Worm (Caenorhabditis elegans) whole organism, midembryonic: Measurements from ENCODE around the gene T05A8.7.
A peak's percentile ranks its signal among the peaks of the same experiment; 100 is the strongest.

Experiments used
- T22C8.4 ChIP-seq: fragments of 200-800 bp; sonication (Bioruptor generic); IDR thresholded peaks from 2 replicates; pipeline ENCODE4 v1.3.6; 2022; ENCODE audit warnings: missing genetic modification characterization, missing compliant biosample characterization
- cog-1 ChIP-seq: sonication (generic microtip); optimal IDR thresholded peaks from 2 replicates; lab custom pipeline; 2016; ENCODE audit warnings: missing genetic modification characterization, missing compliant biosample characterization
- flt-1 ChIP-seq: fragments of 200-800 bp; sonication (Bioruptor generic); IDR thresholded peaks from 2 replicates; pipeline ENCODE4 v1.3.6; 2022; ENCODE audit warnings: missing genetic modification characterization, missing compliant biosample characterization
- klf-2 ChIP-seq: fragments of 200-800 bp; sonication (Bioruptor generic); conservative IDR thresholded peaks from 2 replicates; pipeline ENCODE4 v1.3.6; 2022; ENCODE audit warnings: missing genetic modification reagents, missing genetic modification characterization, missing compliant biosample characterization
- med-1 ChIP-seq: sonication (generic microtip); optimal IDR thresholded peaks from 2 replicates; lab custom pipeline; 2017; ENCODE audit warnings: missing genetic modification characterization, mild to moderate bottlenecking, missing compliant biosample characterization, antibody characterized with exemption, missing genetic modification reagents; ENCODE audit not compliant: insufficient read depth
- ref-1 ChIP-seq: fragments of 200-800 bp; sonication (Bioruptor generic); conservative IDR thresholded peaks from 2 replicates; pipeline ENCODE4 v1.3.6; 2022; ENCODE audit warnings: missing genetic modification reagents, missing genetic modification characterization, missing compliant biosample characterization
- tab-1 ChIP-seq: fragments of 200-800 bp; sonication (Bioruptor generic); IDR thresholded peaks from 2 replicates; pipeline ENCODE4 v1.3.6; 2022; ENCODE audit warnings: missing genetic modification characterization, missing compliant biosample characterization
- ztf-23 ChIP-seq: fragments of 200-800 bp; sonication (Bioruptor generic); IDR thresholded peaks from 2 replicates; pipeline ENCODE4 v1.3.6; 2022; ENCODE audit warnings: missing genetic modification reagents, missing genetic modification characterization, missing compliant biosample characterization
- ztf-29 ChIP-seq: fragments of 200-800 bp; sonication (Bioruptor generic); IDR thresholded peaks from 2 replicates; pipeline ENCODE4 v1.3.6; 2022; ENCODE audit warnings: missing genetic modification reagents, missing genetic modification characterization, missing compliant biosample characterization

The T05A8.7 gene

DNA sequence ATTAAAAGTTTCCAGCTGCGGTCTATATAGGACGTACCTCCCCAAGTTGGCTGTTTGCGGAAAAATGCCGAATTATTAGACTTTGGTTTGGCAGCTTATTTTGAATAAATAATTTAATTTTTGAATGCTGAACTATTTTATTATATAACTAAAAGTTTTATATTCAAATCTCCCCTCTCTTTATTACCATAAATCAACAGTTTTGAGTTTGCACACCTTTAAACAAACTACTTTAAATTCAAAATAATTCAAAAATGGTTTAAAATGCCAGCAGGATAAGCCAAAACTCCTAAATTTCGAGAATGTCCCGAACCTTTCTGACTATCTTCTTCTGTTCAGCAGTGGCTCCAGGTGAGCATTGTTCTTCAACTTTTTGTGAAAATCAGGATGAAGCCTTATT is 37.1 kb upstream of the T05A8.7 start, which contains the start of gene F08D12.3:
F08D12.3 (plus strand) TSS at position 301 of the 400 bp plus-strand sequence.
- no peak for TF ChIP-seq T22C8.4 (GFP tag; lab: Robert Waterston, UW)
- no peak for TF ChIP-seq ref-1 (GFP tag; lab: Robert Waterston, UW)
- no peak for TF ChIP-seq ztf-29
- no peak for TF ChIP-seq cog-1 (tag; lab: Kevin White, UChicago)
- no peak for TF ChIP-seq med-1 (GFP tag; lab: Kevin White, UChicago)
- TF ChIP-seq ztf-23 (GFP tag; lab: Robert Waterston, UW), result no peak
- TF ChIP-seq flt-1, result no peak
- TF ChIP-seq klf-2, result no peak
- no peak for TF ChIP-seq tab-1 (GFP tag; lab: Robert Waterston, UW)

DNA sequence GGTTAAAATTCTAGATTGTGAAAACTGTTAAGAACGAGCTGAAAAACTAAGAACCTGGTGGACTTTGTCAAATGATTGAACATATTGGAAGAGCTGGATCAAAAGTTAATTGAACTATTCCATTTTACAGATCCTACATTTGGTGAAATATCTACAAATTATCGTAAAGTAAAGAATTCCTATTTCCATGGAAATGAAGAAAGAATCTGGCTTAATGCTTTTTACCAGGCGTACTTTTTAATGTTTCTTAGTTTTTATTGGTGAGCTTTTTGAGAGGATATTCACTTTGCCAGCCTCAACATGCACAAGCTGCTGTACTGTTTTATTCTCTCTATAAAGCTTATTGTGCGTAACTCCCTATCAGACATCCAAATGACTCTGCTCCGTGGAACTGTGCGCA is 35.7 kb upstream of the T05A8.7 start, which contains the start of gene F08D12.4:
F08D12.4 (plus strand) TSS at position 301 of the 400 bp plus-strand sequence.
- TF ChIP-seq med-1 (GFP tag; lab: Kevin White, UChicago) (no peak), cog-1 (tag; lab: Kevin White, UChicago) (no peak), klf-2 (no peak)

DNA sequence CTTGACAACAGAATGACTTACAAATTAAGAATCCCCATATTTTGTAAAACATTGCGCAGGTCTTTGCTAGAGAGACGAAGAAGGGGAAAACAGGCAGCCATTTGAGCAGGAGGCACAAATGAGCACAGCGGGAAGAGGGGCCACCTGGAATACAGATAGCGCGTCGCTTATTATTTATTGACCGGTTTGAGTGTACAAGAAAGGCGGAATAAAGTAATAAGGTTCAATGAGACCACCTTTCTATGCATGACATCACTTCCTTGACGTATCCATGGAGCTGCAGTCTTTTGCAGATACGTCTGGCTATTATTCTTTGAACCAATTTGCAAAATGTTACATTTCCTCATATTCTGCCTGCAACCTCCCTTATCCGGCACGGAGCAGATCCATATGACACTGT is 32.8 kb upstream of the T05A8.7 start, which contains the start of gene fbxb-111:
fbxb-111 (minus strand) TSS at position 101 of the 400 bp plus-strand sequence.
- TF ChIP-seq ref-1 (GFP tag; lab: Robert Waterston, UW) (no peak), med-1 (GFP tag; lab: Kevin White, UChicago) (no peak), cog-1 (tag; lab: Kevin White, UChicago) (no peak), klf-2 (no peak), T22C8.4 (GFP tag; lab: Robert Waterston, UW) (no peak), ztf-23 (GFP tag; lab: Robert Waterston, UW) (no peak), tab-1 (GFP tag; lab: Robert Waterston, UW) (no peak), flt-1 (no peak), ztf-29 (no peak)

DNA sequence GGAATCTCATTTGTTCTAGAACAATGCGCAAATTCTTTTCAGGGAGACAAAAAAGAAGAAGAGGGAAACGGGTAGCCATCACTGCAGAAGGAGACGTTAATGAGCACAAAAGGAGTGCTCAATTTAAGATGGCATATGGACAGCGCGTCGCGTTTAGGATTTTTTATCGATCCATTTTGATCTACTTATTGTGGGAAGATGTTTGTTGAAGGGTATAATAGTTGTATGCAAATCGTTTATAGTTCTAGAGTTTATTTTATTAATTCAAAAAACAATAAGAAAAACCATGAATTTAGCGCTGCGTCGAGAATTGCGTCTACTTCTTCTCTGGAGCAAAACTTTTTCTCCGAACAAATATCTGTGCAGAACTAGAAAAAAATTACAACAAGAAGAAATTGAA is 31.4 kb upstream of the T05A8.7 start, which contains the start of gene sdz-9:
sdz-9 (minus strand) TSS at position 101 of the 400 bp plus-strand sequence.
- TF ChIP-seq tab-1 (GFP tag; lab: Robert Waterston, UW) (no peak), flt-1 (no peak), klf-2 (no peak), T22C8.4 (GFP tag; lab: Robert Waterston, UW) (no peak), cog-1 (tag; lab: Kevin White, UChicago) (no peak), ztf-23 (GFP tag; lab: Robert Waterston, UW) (no peak), ztf-29 (no peak), med-1 (GFP tag; lab: Kevin White, UChicago) (no peak)

DNA sequence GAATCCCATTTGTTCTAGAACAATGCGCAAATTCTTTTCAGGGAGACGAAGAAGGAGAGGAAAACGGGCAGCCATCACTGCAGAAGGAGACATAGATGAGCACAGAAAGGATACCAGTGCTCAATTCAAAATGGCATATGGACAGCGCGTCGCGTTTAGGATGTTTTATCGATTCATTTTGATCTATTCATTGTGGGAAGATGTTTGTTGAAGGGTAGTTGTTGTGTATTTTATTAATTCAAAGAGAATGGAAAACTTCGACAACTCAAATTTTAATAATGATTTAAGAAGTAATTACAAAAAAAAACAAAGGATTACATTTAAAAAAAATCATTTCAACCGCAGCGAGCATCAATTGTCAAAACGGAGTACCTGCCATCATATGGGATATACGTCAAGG is 30.0 kb upstream of the T05A8.7 start, which contains the start of gene sdz-10:
sdz-10 (minus strand) TSS at position 101 of the 400 bp plus-strand sequence.
- TF ChIP-seq cog-1 (tag; lab: Kevin White, UChicago), result no peak
- no peak for TF ChIP-seq ref-1 (GFP tag; lab: Robert Waterston, UW)
- no peak for TF ChIP-seq flt-1
- no peak for TF ChIP-seq ztf-29
- no peak for TF ChIP-seq T22C8.4 (GFP tag; lab: Robert Waterston, UW)
- no peak for TF ChIP-seq ztf-23 (GFP tag; lab: Robert Waterston, UW)
- TF ChIP-seq med-1 (GFP tag; lab: Kevin White, UChicago), result no peak
- TF ChIP-seq klf-2, result no peak
- no peak for TF ChIP-seq tab-1 (GFP tag; lab: Robert Waterston, UW)

DNA sequence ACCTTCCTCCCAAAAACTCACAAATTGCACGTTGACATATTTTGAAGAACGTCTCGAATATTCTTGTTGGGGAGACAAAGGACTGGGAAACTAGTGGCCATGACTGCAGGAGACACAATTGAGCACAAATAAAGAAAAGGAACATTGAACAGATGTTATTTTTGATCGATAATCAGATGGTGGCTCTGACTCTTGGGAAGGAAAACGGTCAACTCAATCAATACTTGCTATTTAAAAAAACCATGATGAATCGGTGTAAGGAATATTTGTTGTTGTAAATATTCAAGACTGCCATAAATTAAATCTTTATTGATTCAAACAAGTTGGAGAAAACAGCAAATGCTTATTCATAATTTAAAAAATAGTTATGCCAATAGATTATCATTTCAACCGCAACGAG is 28.6 kb upstream of the T05A8.7 start, which contains the start of gene fbxb-105:
fbxb-105 (minus strand) TSS at position 101 of the 400 bp plus-strand sequence.
- TF ChIP-seq ztf-23 (GFP tag; lab: Robert Waterston, UW) (no peak), med-1 (GFP tag; lab: Kevin White, UChicago) (no peak), tab-1 (GFP tag; lab: Robert Waterston, UW) (no peak), ref-1 (GFP tag; lab: Robert Waterston, UW) (no peak), cog-1 (tag; lab: Kevin White, UChicago) (no peak), ztf-29 (no peak), flt-1 (no peak)

DNA sequence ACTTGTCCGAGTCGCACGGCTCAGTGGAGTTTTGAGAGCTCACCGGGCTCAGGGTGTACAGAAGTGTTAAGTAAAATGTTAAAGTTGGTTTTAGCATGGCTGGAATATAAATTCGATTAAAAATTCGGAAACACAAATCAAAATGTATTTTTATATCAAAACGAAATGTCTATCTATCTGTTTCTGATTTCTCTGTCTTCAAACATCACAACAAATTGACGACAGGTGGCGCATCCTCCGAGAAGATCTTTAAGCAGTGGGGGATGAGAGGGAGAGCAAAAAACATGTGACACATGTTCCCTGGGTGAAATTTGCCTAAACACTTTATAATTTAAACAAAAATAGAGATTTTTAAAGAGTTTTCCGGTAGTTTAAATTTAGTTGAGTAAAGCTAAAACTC is 26.9 kb upstream of the T05A8.7 start, which contains the start of gene F08D12.7:
F08D12.7 (minus strand) TSS at position 101 of the 400 bp plus-strand sequence.
- TF ChIP-seq flt-1 (no peak), klf-2 (no peak), cog-1 (tag; lab: Kevin White, UChicago) (no peak), T22C8.4 (GFP tag; lab: Robert Waterston, UW) (no peak), ztf-23 (GFP tag; lab: Robert Waterston, UW) (no peak), ref-1 (GFP tag; lab: Robert Waterston, UW) (no peak), ztf-29 (no peak)

DNA sequence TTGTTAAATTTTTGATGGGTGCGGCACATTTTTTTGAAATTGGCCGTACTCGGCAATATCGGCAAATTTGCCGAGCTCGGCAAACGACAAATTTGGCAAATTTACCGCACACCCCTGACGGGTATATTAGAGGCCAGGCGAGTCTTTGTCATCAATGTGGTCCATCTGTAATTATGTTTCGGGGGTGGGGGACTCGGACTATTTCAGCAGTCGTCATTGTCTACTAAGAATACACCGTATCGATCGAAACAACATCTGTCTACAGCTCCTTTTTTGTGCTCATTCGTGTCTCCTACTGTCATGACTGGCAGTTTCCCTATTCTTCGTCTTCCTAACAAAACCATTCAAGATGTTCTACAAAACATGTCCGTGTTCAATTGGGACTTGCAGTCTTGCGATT is 24.2 kb upstream of the T05A8.7 start, which contains the start of gene F08D12.15:
F08D12.15 (plus strand) TSS at position 301 of the 400 bp plus-strand sequence.
- TF ChIP-seq ref-1 (GFP tag; lab: Robert Waterston, UW) (no peak), tab-1 (GFP tag; lab: Robert Waterston, UW) (no peak), cog-1 (tag; lab: Kevin White, UChicago) (no peak), klf-2 (0 out of 2 replicates have a peak, but pooled peaks have one; percentile 5), T22C8.4 (GFP tag; lab: Robert Waterston, UW) (no peak), med-1 (GFP tag; lab: Kevin White, UChicago) (no peak), ztf-23 (GFP tag; lab: Robert Waterston, UW) (no peak), flt-1 (no peak), ztf-29 (no peak)

DNA sequence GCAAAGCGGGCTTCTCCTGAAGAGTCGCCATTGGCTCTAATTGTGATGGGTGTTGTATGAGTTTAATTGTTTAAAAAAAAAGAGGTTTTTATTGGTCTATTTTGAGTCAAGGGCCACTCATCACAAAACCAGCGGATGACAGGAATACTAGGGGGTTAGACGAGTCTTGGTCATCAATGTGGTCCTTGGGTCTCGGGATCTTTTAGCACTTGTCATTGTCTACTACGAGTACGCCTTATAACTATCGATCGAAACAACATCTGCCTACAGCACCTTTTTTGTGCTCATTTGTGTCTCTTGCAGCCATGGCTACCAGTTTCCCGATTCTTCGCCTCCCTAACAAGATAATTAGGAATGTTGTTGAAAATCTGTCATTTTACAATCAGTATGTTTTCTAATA is 22.5 kb upstream of the T05A8.7 start, which contains the start of gene fbxb-108:
fbxb-108 (plus strand) TSS at position 301 of the 400 bp plus-strand sequence.
- TF ChIP-seq T22C8.4 (GFP tag; lab: Robert Waterston, UW) (no peak), flt-1 (no peak), med-1 (GFP tag; lab: Kevin White, UChicago) (no peak), tab-1 (GFP tag; lab: Robert Waterston, UW) (no peak), ztf-23 (GFP tag; lab: Robert Waterston, UW) (no peak), cog-1 (tag; lab: Kevin White, UChicago) (no peak), ztf-29 (no peak), klf-2 (no peak), ref-1 (GFP tag; lab: Robert Waterston, UW) (no peak)
